Fruit fly (Drosophila melanogaster): ENCODE data around the gene jar.

jar gene

DNA sequence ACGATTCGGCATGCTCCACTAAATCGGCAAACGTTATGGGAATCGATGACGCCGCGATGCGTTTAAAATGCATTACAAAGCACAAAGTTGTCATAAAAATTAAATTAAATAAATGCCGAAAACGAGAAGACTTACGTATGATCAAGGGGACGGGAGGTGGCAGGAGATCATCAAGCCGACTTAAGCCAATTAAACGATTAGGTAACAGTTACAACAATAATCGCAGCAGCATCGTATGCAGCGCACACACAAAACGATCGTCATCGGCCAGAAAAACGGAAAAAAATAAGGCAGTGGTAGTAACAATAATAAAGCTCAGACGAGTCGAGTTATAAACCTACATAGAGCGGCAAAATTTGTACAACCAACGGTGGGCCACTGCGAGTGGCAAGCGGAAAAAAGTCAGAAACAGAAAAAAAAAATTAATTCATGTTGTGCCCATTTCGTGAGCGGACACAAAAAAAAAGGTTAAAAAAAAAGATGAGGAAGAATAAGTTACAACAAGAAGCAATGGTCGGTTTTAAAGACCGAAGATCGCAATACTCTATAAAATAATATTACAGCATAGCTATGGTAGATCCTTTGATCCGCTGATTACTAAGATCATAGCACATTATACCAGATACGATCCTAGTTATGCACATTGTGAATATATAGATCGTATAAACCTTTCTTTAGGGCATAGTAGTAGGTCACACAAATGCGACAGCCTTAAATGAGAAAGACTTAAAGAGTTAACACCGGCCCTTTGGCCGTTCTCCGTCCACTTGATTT lies 64.5 kb downstream of the jar start:
- no peak for TF ChIP-seq h (optimal IDR thresholded peaks at IDR 0.05)
- no peak for TF ChIP-seq psq (optimal IDR thresholded peaks at IDR 0.05)
- no peak for TF ChIP-seq ttk (optimal IDR thresholded peaks at IDR 0.05)
- no peak for TF ChIP-seq Myc (optimal IDR thresholded peaks at IDR 0.05)
- TF ChIP-seq Sin3A (optimal IDR thresholded peaks at IDR 0.05): no peak
- no peak for TF ChIP-seq insv (optimal IDR thresholded peaks at IDR 0.05)

DNA sequence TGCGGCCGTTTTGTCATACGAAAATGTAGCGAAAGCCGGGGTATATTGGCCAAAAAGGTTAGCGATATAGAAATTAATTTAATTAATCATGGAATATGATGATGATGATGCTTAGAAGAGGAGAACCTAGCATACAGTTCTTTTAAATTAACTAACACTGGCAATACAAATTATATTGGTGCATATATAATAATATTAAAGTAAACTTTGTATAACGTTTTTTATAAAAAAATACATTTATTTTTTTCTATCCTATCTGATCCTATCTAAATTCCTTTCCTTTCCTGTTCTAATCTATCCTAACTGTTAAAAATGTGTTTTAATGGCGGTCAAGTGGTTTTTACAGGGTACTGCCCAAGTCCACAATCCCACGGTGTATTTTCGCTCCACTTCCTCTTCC lies 65.1 kb downstream of the jar start:
- TF ChIP-seq ttk (optimal IDR thresholded peaks at IDR 0.05) (no peak), Sin3A (optimal IDR thresholded peaks at IDR 0.05) (no peak), psq (optimal IDR thresholded peaks at IDR 0.05) (no peak), h (optimal IDR thresholded peaks at IDR 0.05) (no peak), insv (optimal IDR thresholded peaks at IDR 0.05) (no peak), Myc (optimal IDR thresholded peaks at IDR 0.05) (no peak)

DNA sequence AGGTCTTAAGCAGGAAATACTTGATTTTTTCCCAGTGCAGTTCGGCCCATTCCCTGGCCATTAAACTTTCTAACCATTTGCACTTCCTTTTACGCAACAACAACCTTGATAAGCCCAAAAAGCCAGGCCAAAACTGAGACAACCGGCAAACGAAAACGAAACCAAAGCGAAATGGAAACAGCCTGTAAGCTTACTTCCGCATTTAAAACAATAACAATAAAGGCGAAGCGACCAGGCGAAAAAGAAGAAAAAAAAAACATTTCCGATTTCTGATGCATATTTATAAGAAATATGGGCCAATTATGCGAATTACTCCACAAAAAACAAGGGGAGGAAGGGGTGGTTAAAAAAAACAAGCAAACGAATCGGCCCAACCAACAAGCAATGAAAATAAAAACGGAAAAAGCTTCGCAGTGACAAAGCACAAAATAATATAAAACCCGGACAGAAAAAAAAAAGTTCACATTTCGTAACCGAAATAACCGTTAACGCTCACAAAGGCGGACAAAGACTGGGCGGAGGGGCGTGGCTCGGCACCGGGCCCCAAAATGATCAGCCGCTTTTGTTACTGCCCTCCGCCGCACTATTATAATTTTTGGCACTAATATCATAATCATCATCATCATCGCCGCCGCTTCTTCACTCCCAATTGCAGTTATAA lies 65.7 kb downstream of the jar start:
- TF ChIP-seq Sin3A (optimal IDR thresholded peaks at IDR 0.05): no peak
- no peak for TF ChIP-seq psq (optimal IDR thresholded peaks at IDR 0.05)
- no peak for TF ChIP-seq h (optimal IDR thresholded peaks at IDR 0.05)
- TF ChIP-seq ttk (optimal IDR thresholded peaks at IDR 0.05): no peak
- TF ChIP-seq insv (optimal IDR thresholded peaks at IDR 0.05): no peak
- TF ChIP-seq Myc (optimal IDR thresholded peaks at IDR 0.05): no peak

DNA sequence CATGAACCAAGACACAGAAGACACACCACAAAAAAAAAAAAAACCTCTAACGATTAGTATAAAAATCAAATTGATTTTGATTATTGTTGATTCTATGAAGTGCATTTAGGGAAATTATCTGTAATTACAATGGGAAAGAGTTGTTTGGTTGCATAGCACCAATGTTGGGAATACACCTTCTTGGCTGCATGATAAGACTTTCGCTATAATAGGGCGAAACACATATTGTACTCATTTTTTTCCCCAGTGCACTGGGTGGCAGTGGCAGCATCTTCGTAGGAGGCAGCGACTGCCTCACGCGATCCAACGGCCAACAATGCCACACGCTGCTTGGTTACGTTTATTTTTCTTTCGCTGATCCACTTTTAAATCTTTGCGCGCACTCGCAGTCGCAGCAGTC lies 67.0 kb downstream of the jar start:
- TF ChIP-seq Myc (optimal IDR thresholded peaks at IDR 0.05): no peak
- no peak for TF ChIP-seq Sin3A (optimal IDR thresholded peaks at IDR 0.05)
- TF ChIP-seq h (optimal IDR thresholded peaks at IDR 0.05): no peak
- TF ChIP-seq psq (optimal IDR thresholded peaks at IDR 0.05): no peak
- no peak for TF ChIP-seq insv (optimal IDR thresholded peaks at IDR 0.05)
- no peak for TF ChIP-seq ttk (optimal IDR thresholded peaks at IDR 0.05)

DNA sequence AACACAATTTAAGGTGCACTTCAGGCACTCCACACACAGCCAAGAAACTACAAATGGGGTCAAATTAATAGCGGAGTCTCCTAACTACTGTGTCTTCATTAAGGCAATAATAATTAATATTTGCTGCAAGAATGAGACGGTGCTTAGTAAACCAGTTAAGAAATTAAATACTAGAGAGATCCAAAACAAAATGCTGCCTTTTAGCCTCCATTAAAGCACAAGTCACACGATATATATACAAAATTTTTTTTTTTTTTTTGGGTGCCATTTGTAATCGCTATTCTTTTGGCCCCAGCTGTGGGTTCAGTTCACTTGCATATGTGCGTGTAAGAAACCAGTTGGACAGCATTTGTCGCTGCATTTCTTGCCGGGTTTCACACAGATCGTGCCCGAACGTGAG lies 67.6 kb downstream of the jar start:
- TF ChIP-seq ttk (optimal IDR thresholded peaks at IDR 0.05): no peak
- TF ChIP-seq Sin3A (optimal IDR thresholded peaks at IDR 0.05): no peak
- TF ChIP-seq h (optimal IDR thresholded peaks at IDR 0.05): no peak
- no peak for TF ChIP-seq psq (optimal IDR thresholded peaks at IDR 0.05)
- no peak for TF ChIP-seq insv (optimal IDR thresholded peaks at IDR 0.05)
- no peak for TF ChIP-seq Myc (optimal IDR thresholded peaks at IDR 0.05)
